Fruit fly (Drosophila melanogaster) whole organism, embryonic: ENCODE results near the gene nAChRbeta1.
A peak's percentile ranks its signal among the peaks of the same experiment; 100 is the strongest.

Experiments used
- CG11723 ChIP-seq: fragments of 200-800 bp; sonication (Bioruptor generic); optimal IDR thresholded peaks from 2 replicates; lab custom pipeline; 2017; ENCODE audit warnings: missing biosample characterization, mild to moderate bottlenecking, missing genetic modification characterization
- CG12219 ChIP-seq: fragments of 200-800 bp; sonication (Bioruptor generic); optimal IDR thresholded peaks from 3 replicates; lab custom pipeline; 2018; ENCODE audit warnings: missing biosample characterization, mild to moderate bottlenecking, missing genetic modification characterization
- CG14710 ChIP-seq: fragments of 200-800 bp; sonication (Bioruptor generic); optimal IDR thresholded peaks from 3 replicates; lab custom pipeline; 2019; ENCODE audit warnings: missing biosample characterization, mild to moderate bottlenecking, missing genetic modification characterization, moderate library complexity
- CG1529 ChIP-seq: fragments of 200-800 bp; sonication (Bioruptor generic); optimal IDR thresholded peaks from 3 replicates; lab custom pipeline; 2018; ENCODE audit warnings: missing biosample characterization, missing genetic modification characterization
- CG15514 ChIP-seq: fragments of 200-800 bp; sonication (Bioruptor generic); optimal IDR thresholded peaks from 3 replicates; lab custom pipeline; 2017; ENCODE audit warnings: missing biosample characterization, missing genetic modification characterization, mild to moderate bottlenecking, moderate library complexity, missing genetic modification reagents
- CG1603 ChIP-seq: fragments of 200-800 bp; sonication (Bioruptor generic); optimal IDR thresholded peaks from 2 replicates; lab custom pipeline; 2019; ENCODE audit warnings: missing biosample characterization, mild to moderate bottlenecking, missing genetic modification characterization, moderate library complexity
- CG17568 ChIP-seq: fragments of 200-800 bp; sonication (Bioruptor generic); optimal IDR thresholded peaks from 2 replicates; lab custom pipeline; 2018; ENCODE audit warnings: missing biosample characterization, mild to moderate bottlenecking, missing genetic modification characterization, moderate library complexity
- CG1832 ChIP-seq: fragments of 200-800 bp; sonication (Bioruptor generic); optimal IDR thresholded peaks from 2 replicates; lab custom pipeline; 2017; ENCODE audit warnings: missing biosample characterization, mild to moderate bottlenecking, missing genetic modification characterization, inconsistent platforms
- CG2875 ChIP-seq: fragments of 200-800 bp; sonication (Bioruptor generic); optimal IDR thresholded peaks from 2 replicates; lab custom pipeline; 2017; ENCODE audit warnings: missing biosample characterization, mild to moderate bottlenecking, missing genetic modification characterization, missing genetic modification reagents
- CG4707 ChIP-seq: fragments of 200-800 bp; sonication (Bioruptor generic); optimal IDR thresholded peaks from 2 replicates; lab custom pipeline; 2018; ENCODE audit warnings: missing biosample characterization, mild to moderate bottlenecking, missing genetic modification characterization, moderate library complexity
- CG5180 ChIP-seq: fragments of 200-800 bp; sonication (Bioruptor generic); optimal IDR thresholded peaks from 3 replicates; lab custom pipeline; 2017; ENCODE audit warnings: missing biosample characterization, missing genetic modification characterization, mild to moderate bottlenecking, moderate library complexity, missing genetic modification reagents
- CG6175 ChIP-seq: fragments of 200-800 bp; sonication (Bioruptor generic); IDR thresholded peaks from 3 replicates; pipeline ENCODE4 v1.3.6; 2022; ENCODE audit warnings: missing biosample characterization, missing genetic modification characterization
- CG9797 ChIP-seq: fragments of 200-800 bp; sonication (Bioruptor generic); optimal IDR thresholded peaks from 3 replicates; lab custom pipeline; 2018; ENCODE audit warnings: missing biosample characterization, mild to moderate bottlenecking, missing genetic modification characterization
- CHES-1-like ChIP-seq: fragments of 200-800 bp; sonication (Bioruptor generic); optimal IDR thresholded peaks from 2 replicates; lab custom pipeline; 2016; ENCODE audit warnings: missing biosample characterization, missing genetic modification characterization
- Deaf1 ChIP-seq: fragments of 200-800 bp; optimal IDR thresholded peaks from 3 replicates; lab custom pipeline; 2019; ENCODE audit warnings: missing biosample characterization, mild to moderate bottlenecking, missing genetic modification characterization, moderate library complexity
- Ets65A ChIP-seq: fragments of 200-800 bp; sonication (Bioruptor generic); peaks from one replicate; lab custom pipeline; 2016; ENCODE audit warnings: missing biosample characterization, missing genetic modification characterization
- Fer3 ChIP-seq: fragments of 200-800 bp; sonication (Bioruptor generic); optimal IDR thresholded peaks from 2 replicates; lab custom pipeline; 2018; ENCODE audit warnings: missing biosample characterization, mild to moderate bottlenecking, missing genetic modification characterization, moderate library complexity
- GATAe ChIP-seq: fragments of 200-800 bp; sonication (Bioruptor generic); conservative IDR thresholded peaks from 2 replicates; pipeline ENCODE4 v1.3.6; 2022; ENCODE audit warnings: missing biosample characterization, missing genetic modification characterization
- HLHmδ ChIP-seq: fragments of 200-800 bp; sonication (Bioruptor generic); optimal IDR thresholded peaks from 2 replicates; lab custom pipeline; 2018; ENCODE audit warnings: missing biosample characterization, mild to moderate bottlenecking, missing genetic modification characterization, moderate library complexity
- MTF-1 ChIP-seq: fragments of 200-800 bp; sonication (Bioruptor generic); optimal IDR thresholded peaks from 2 replicates; lab custom pipeline; 2018; ENCODE audit warnings: missing biosample characterization, mild to moderate bottlenecking, missing genetic modification characterization, borderline replicate concordance
- NfI ChIP-seq: fragments of 200-800 bp; sonication (Bioruptor generic); optimal IDR thresholded peaks from 3 replicates; lab custom pipeline; 2018; ENCODE audit warnings: missing biosample characterization, mild to moderate bottlenecking, missing genetic modification characterization, moderate library complexity
- PHDP ChIP-seq: fragments of 200-800 bp; sonication (Bioruptor generic); optimal IDR thresholded peaks from 3 replicates; lab custom pipeline; 2018; ENCODE audit warnings: missing biosample characterization, mild to moderate bottlenecking, missing genetic modification characterization, moderate library complexity
- Rfx ChIP-seq: fragments of 200-800 bp; sonication (Bioruptor generic); IDR thresholded peaks from 2 replicates; pipeline ENCODE4 v1.3.6; 2022; ENCODE audit warnings: missing biosample characterization, missing genetic modification characterization
- Trl ChIP-seq, 3 experiments: fragments of >200 bp in 2 of 3; fragments of 200-800 bp in 1 of 3; sonication (Bioruptor generic) in 1 of 3; optimal IDR thresholded peaks; 2 replicates in 1 of 3; 3 replicates in 2 of 3; lab custom pipeline; 2016 to 2017; ENCODE audit warnings: missing biosample characterization in 1 of 3, missing genetic modification characterization in 1 of 3
- bowl ChIP-seq: fragments of 200-800 bp; sonication (Bioruptor generic); IDR thresholded peaks from 2 replicates; pipeline ENCODE4 v1.3.6; 2022; ENCODE audit warnings: missing biosample characterization, missing genetic modification characterization
- chinmo ChIP-seq: fragments of 200-800 bp; sonication (Bioruptor generic); IDR thresholded peaks from 4 replicates; pipeline ENCODE4 v1.3.6; 2022; ENCODE audit warnings: missing biosample characterization, missing genetic modification characterization; ENCODE audit not compliant: partially characterized antibody
- ci ChIP-seq: fragments of 200-800 bp; sonication (Bioruptor generic); IDR thresholded peaks from 3 replicates; pipeline ENCODE4 v1.3.6; 2022; ENCODE audit warnings: missing biosample characterization, missing genetic modification characterization
- crp ChIP-seq, 2 experiments: fragments of 200-800 bp; sonication (Bioruptor generic); optimal IDR thresholded peaks; 2 replicates in 1 of 2; 3 replicates in 1 of 2; lab custom pipeline; 2017; ENCODE audit warnings: missing biosample characterization in 2 of 2, missing genetic modification characterization in 2 of 2, mild to moderate bottlenecking in 1 of 2, moderate library complexity in 1 of 2
- dimm ChIP-seq: fragments of 200-800 bp; sonication (Bioruptor generic); IDR thresholded peaks from 2 replicates; pipeline ENCODE4 v1.3.6; 2022; ENCODE audit warnings: missing biosample characterization, missing genetic modification characterization
- dm ChIP-seq: fragments of 200-800 bp; sonication (Bioruptor generic); optimal IDR thresholded peaks from 3 replicates; lab custom pipeline; 2016; ENCODE audit warnings: missing biosample characterization, missing genetic modification characterization
- esg ChIP-seq: fragments of 200-800 bp; sonication (Bioruptor generic); conservative IDR thresholded peaks from 2 replicates; pipeline ENCODE4 v1.3.6; 2022; ENCODE audit warnings: missing biosample characterization, missing genetic modification characterization
- ewg ChIP-seq: fragments of 200-800 bp; sonication (Bioruptor generic); optimal IDR thresholded peaks from 3 replicates; lab custom pipeline; 2017; ENCODE audit warnings: mild to moderate bottlenecking, missing biosample characterization, missing genetic modification reagents, missing genetic modification characterization
- eyg ChIP-seq: fragments of 200-800 bp; sonication (Bioruptor generic); optimal IDR thresholded peaks from 3 replicates; lab custom pipeline; 2016; ENCODE audit warnings: missing biosample characterization, missing genetic modification characterization
- fd3F ChIP-seq: fragments of 200-800 bp; sonication (Bioruptor generic); optimal IDR thresholded peaks from 2 replicates; lab custom pipeline; 2018; ENCODE audit warnings: missing biosample characterization, mild to moderate bottlenecking, missing genetic modification characterization, moderate library complexity
- gcm ChIP-seq: fragments of 200-800 bp; sonication (Bioruptor generic); optimal IDR thresholded peaks from 2 replicates; lab custom pipeline; 2019; ENCODE audit warnings: missing biosample characterization, mild to moderate bottlenecking, missing genetic modification characterization, moderate library complexity
- grau ChIP-seq: fragments of 200-800 bp; optimal IDR thresholded peaks from 3 replicates; lab custom pipeline; 2019; ENCODE audit warnings: missing biosample characterization, mild to moderate bottlenecking, missing genetic modification characterization, moderate library complexity
- hb ChIP-seq: fragments of 200-800 bp; sonication (Bioruptor generic); IDR thresholded peaks from 3 replicates; pipeline ENCODE4 v1.3.6; 2022; ENCODE audit warnings: missing biosample characterization, missing genetic modification characterization; ENCODE audit not compliant: partially characterized antibody
- her ChIP-seq: fragments of 200-800 bp; sonication (Bioruptor generic); optimal IDR thresholded peaks from 2 replicates; lab custom pipeline; 2016; ENCODE audit warnings: missing biosample characterization, missing genetic modification characterization
- kah ChIP-seq: fragments of 200-800 bp; sonication (Bioruptor generic); optimal IDR thresholded peaks from 2 replicates; lab custom pipeline; 2018; ENCODE audit warnings: missing biosample characterization, mild to moderate bottlenecking, missing genetic modification characterization
- lmd ChIP-seq: fragments of 200-800 bp; sonication (Bioruptor generic); IDR thresholded peaks from 2 replicates; pipeline ENCODE4 v1.3.6; 2022; ENCODE audit warnings: missing biosample characterization, missing genetic modification characterization
- mirr ChIP-seq: fragments of 200-800 bp; sonication (Bioruptor generic); optimal IDR thresholded peaks from 3 replicates; lab custom pipeline; 2018; ENCODE audit warnings: missing biosample characterization, mild to moderate bottlenecking, missing genetic modification characterization
- nau ChIP-seq: fragments of 200-800 bp; sonication (Bioruptor generic); optimal IDR thresholded peaks from 3 replicates; lab custom pipeline; 2017; ENCODE audit warnings: missing biosample characterization, mild to moderate bottlenecking, missing genetic modification characterization, missing genetic modification reagents
- nom ChIP-seq: fragments of 200-800 bp; sonication (Bioruptor generic); optimal IDR thresholded peaks from 2 replicates; lab custom pipeline; 2017; ENCODE audit warnings: missing biosample characterization, missing genetic modification characterization, mild to moderate bottlenecking, moderate library complexity, missing genetic modification reagents
- scrt ChIP-seq: fragments of 200-800 bp; sonication (Bioruptor generic); optimal IDR thresholded peaks from 2 replicates; lab custom pipeline; 2018; ENCODE audit warnings: missing biosample characterization, mild to moderate bottlenecking, missing genetic modification characterization, moderate library complexity
- sens-2 ChIP-seq: fragments of 200-800 bp; sonication (Bioruptor generic); IDR thresholded peaks from 2 replicates; pipeline ENCODE4 v1.3.6; 2022; ENCODE audit warnings: missing biosample characterization, missing genetic modification characterization
- sisA ChIP-seq: fragments of 200-800 bp; sonication (Bioruptor generic); IDR thresholded peaks from 2 replicates; pipeline ENCODE4 v1.3.6; 2022; ENCODE audit warnings: missing biosample characterization, missing genetic modification characterization
- sna ChIP-seq: fragments of 200-800 bp; sonication (Bioruptor generic); IDR thresholded peaks from 2 replicates; pipeline ENCODE4 v1.3.6; 2022; ENCODE audit warnings: missing biosample characterization, missing genetic modification characterization; ENCODE audit not compliant: partially characterized antibody
- wek ChIP-seq: fragments of 200-800 bp; sonication (Bioruptor generic); optimal IDR thresholded peaks from 3 replicates; lab custom pipeline; 2018; ENCODE audit warnings: missing biosample characterization, mild to moderate bottlenecking, missing genetic modification characterization, moderate library complexity
- yki ChIP-seq: fragments of >200 bp; optimal IDR thresholded peaks from 3 replicates; lab custom pipeline; 2018

nAChRbeta1 gene

dm6 chr3L:4380231-4380645, 48.9 kb upstream of the nAChRbeta1 start, which contains the start of gene DopEcR (continued):
- TF ChIP-seq CG4707 (GFP tag; lab: Kevin White, UChicago) (peak; percentile 21), nom (GFP tag; lab: Kevin White, UChicago) (no peak), CG12219 (GFP tag; lab: Kevin White, UChicago) (peak; percentile 24), grau (tag; lab: Kevin White, UChicago) (peak; percentile 18), CG5180 (GFP tag; lab: Kevin White, UChicago) (peak; percentile 48), GATAe (GFP tag; lab: Robert Waterston, UW) (no peak), ci (GFP tag; lab: Robert Waterston, UW) (peak; percentile 72), CG14710 (no peak), wek (GFP tag; lab: Kevin White, UChicago) (peak; percentile 42), NfI (GFP tag; lab: Kevin White, UChicago) (peak; percentile 17), CG1832 (GFP tag; lab: Kevin White, UChicago) (no peak), PHDP (tag; lab: Kevin White, UChicago) (peak; percentile 24), CG1603 (peak; percentile 19), her (GFP tag; lab: Kevin White, UChicago) (peak; percentile 11), mirr (GFP tag; lab: Kevin White, UChicago) (peak; percentile 8), gcm (peak; percentile 48), dm (GFP tag; lab: Kevin White, UChicago) (peak; percentile 61), crp (GFP tag; optimal IDR thresholded peaks at IDR 0.05; lab: Kevin White, UChicago) (no peak), eyg (GFP tag; lab: Kevin White, UChicago) (no peak), CG1529 (GFP tag; lab: Kevin White, UChicago) (peak; percentile 9), Deaf1 (peak; percentile 64), CHES-1-like (GFP tag; lab: Kevin White, UChicago) (no peak), Rfx (peak; percentile 42), sisA (GFP tag; lab: Robert Waterston, UW) (no peak), ewg (GFP tag; lab: Kevin White, UChicago) (peak; percentile 67), nau (GFP tag; lab: Kevin White, UChicago) (peak; percentile 28), lmd (GFP tag; lab: Robert Waterston, UW) (no peak), fd3F (no peak), Ets65A (GFP tag; lab: Kevin White, UChicago) (peak; percentile 71), CG11723 (no peak), CG2875 (GFP tag; lab: Kevin White, UChicago) (peak; percentile 53), bowl (GFP tag; lab: Robert Waterston, UW) (no peak), Fer3 (tag; lab: Kevin White, UChicago) (no peak), Trl (optimal IDR thresholded peaks at IDR 0.05; lab: Kevin White, UChicago) (peak; percentile 84 to 90), Trl (GFP tag; optimal IDR thresholded peaks at IDR 0.05; lab: Kevin White, UChicago) (peak; percentile 59), dimm (GFP tag; lab: Robert Waterston, UW) (no peak), CG9797 (peak; percentile 6), CG17568 (GFP tag; lab: Kevin White, UChicago) (peak; percentile 37), sens-2 (0 out of 2 replicates have a peak, but pooled peaks have one; percentile 13), chinmo (GFP tag; lab: Robert Waterston, UW) (0 out of 4 replicates have a peak, but pooled peaks have one; percentile 28), CG15514 (GFP tag; lab: Kevin White, UChicago) (peak; percentile 31), HLHmδ (GFP tag; lab: Kevin White, UChicago) (peak; percentile 24), sna (GFP tag; lab: Robert Waterston, UW) (peak; percentile 73), scrt (peak; percentile 95), hb (GFP tag; lab: Robert Waterston, UW) (no peak), CG6175 (GFP tag; lab: Robert Waterston, UW) (0 out of 3 replicates have a peak, but pooled peaks have one; percentile 53), esg (no peak), yki (lab: Kevin White, UChicago) (peak; percentile 55), MTF-1 (GFP tag; lab: Kevin White, UChicago) (peak; percentile 51), kah (peak; percentile 15)
